Fruit fly (Drosophila melanogaster) whole organism, embryonic: ENCODE data around the gene Scm.
A peak's percentile ranks its signal among the peaks of the same experiment; 100 is the strongest.

ENCODE experiments used
- Adf1 ChIP-seq: fragments of 200-800 bp; sonication (Bioruptor generic); IDR thresholded peaks from 2 replicates; pipeline ENCODE4 v1.3.6; 2022; ENCODE audit warnings: missing biosample characterization, missing genetic modification characterization
- Atf3 ChIP-seq: fragments of 200-800 bp; sonication (Bioruptor generic); optimal IDR thresholded peaks from 3 replicates; lab custom pipeline; 2016; ENCODE audit warnings: missing biosample characterization, missing genetic modification characterization
- Bdp1 ChIP-seq: fragments of 200-800 bp; sonication (Bioruptor generic); optimal IDR thresholded peaks from 3 replicates; lab custom pipeline; 2016; ENCODE audit warnings: missing biosample characterization, missing genetic modification characterization
- CG10209 ChIP-seq: fragments of 200-800 bp; sonication (Bioruptor generic); optimal IDR thresholded peaks from 3 replicates; lab custom pipeline; 2017; ENCODE audit warnings: missing biosample characterization, mild to moderate bottlenecking, missing genetic modification characterization, missing genetic modification reagents
- CG10274 ChIP-seq: fragments of 200-800 bp; sonication (Bioruptor generic); optimal IDR thresholded peaks from 3 replicates; lab custom pipeline; 2017; ENCODE audit warnings: missing biosample characterization, mild to moderate bottlenecking, missing genetic modification characterization
- CG10959 ChIP-seq: fragments of 200-800 bp; sonication (Bioruptor generic); IDR thresholded peaks from 2 replicates; pipeline ENCODE4 v1.3.6; 2022; ENCODE audit warnings: missing biosample characterization, missing genetic modification characterization
- CG11723 ChIP-seq: fragments of 200-800 bp; sonication (Bioruptor generic); optimal IDR thresholded peaks from 2 replicates; lab custom pipeline; 2017; ENCODE audit warnings: missing biosample characterization, mild to moderate bottlenecking, missing genetic modification characterization
- CG13123 ChIP-seq: fragments of 200-800 bp; sonication (Bioruptor generic); optimal IDR thresholded peaks from 2 replicates; lab custom pipeline; 2016; ENCODE audit warnings: missing biosample characterization, missing genetic modification characterization
- CG13287 ChIP-seq: fragments of 200-800 bp; sonication (Bioruptor generic); IDR thresholded peaks from 2 replicates; pipeline ENCODE4 v1.3.6; 2022; ENCODE audit warnings: missing biosample characterization, missing genetic modification characterization; ENCODE audit not compliant: partially characterized antibody
- CG13894 ChIP-seq: fragments of 200-800 bp; sonication (Bioruptor generic); optimal IDR thresholded peaks from 3 replicates; lab custom pipeline; 2018; ENCODE audit warnings: missing biosample characterization, mild to moderate bottlenecking, missing genetic modification characterization, moderate library complexity
- CG14441 ChIP-seq: fragments of 200-800 bp; sonication (Bioruptor generic); IDR thresholded peaks from 2 replicates; pipeline ENCODE4 v1.3.6; 2022; ENCODE audit warnings: missing biosample characterization, missing genetic modification characterization
- CG17186 ChIP-seq: fragments of 200-800 bp; sonication (Bioruptor generic); optimal IDR thresholded peaks from 3 replicates; lab custom pipeline; 2017; ENCODE audit warnings: missing biosample characterization, missing genetic modification reagents, missing genetic modification characterization
- CG17361 ChIP-seq: fragments of 200-800 bp; sonication (Bioruptor generic); IDR thresholded peaks from 3 replicates; pipeline ENCODE4 v1.3.6; 2022; ENCODE audit warnings: missing biosample characterization, missing genetic modification characterization
- CG18011 ChIP-seq: fragments of 200-800 bp; sonication (Bioruptor generic); optimal IDR thresholded peaks from 2 replicates; lab custom pipeline; 2017; ENCODE audit warnings: missing biosample characterization, missing genetic modification characterization, mild to moderate bottlenecking, moderate library complexity, missing genotype
- CG18619 ChIP-seq: fragments of 200-800 bp; sonication (Bioruptor generic); optimal IDR thresholded peaks from 3 replicates; lab custom pipeline; 2017; ENCODE audit warnings: missing biosample characterization, mild to moderate bottlenecking, missing genetic modification characterization
- CG2199 ChIP-seq: fragments of 200-800 bp; sonication (Bioruptor generic); IDR thresholded peaks from 3 replicates; pipeline ENCODE4 v1.3.6; 2022; ENCODE audit warnings: missing biosample characterization, missing genetic modification characterization
- CG2889 ChIP-seq: fragments of 200-800 bp; sonication (Bioruptor generic); IDR thresholded peaks from 3 replicates; pipeline ENCODE4 v1.3.6; 2022; ENCODE audit warnings: missing biosample characterization, missing genetic modification characterization
- CG3163 ChIP-seq: fragments of 200-800 bp; sonication (Bioruptor generic); optimal IDR thresholded peaks from 3 replicates; lab custom pipeline; 2016; ENCODE audit warnings: missing biosample characterization, missing genetic modification characterization
- CG32772 ChIP-seq: fragments of 200-800 bp; sonication (Bioruptor generic); IDR thresholded peaks from 2 replicates; pipeline ENCODE4 v1.3.6; 2022; ENCODE audit warnings: missing biosample characterization, missing genetic modification characterization
- CG4424 ChIP-seq: fragments of 200-800 bp; sonication (Bioruptor generic); optimal IDR thresholded peaks from 3 replicates; lab custom pipeline; 2016; ENCODE audit warnings: missing biosample characterization, missing genetic modification characterization
- Chrac-16 ChIP-seq: fragments of 200-800 bp; sonication (Bioruptor generic); optimal IDR thresholded peaks from 3 replicates; lab custom pipeline; 2016; ENCODE audit warnings: missing biosample characterization, missing genetic modification characterization
- Dip2 ChIP-seq: fragments of 200-800 bp; sonication (Bioruptor generic); IDR thresholded peaks from 2 replicates; pipeline ENCODE4 v1.3.6; 2022; ENCODE audit warnings: missing biosample characterization, missing genetic modification characterization
- H15 ChIP-seq: fragments of 200-800 bp; sonication (Bioruptor generic); IDR thresholded peaks from 3 replicates; pipeline ENCODE4 v1.3.6; 2022; ENCODE audit warnings: missing biosample characterization, missing genetic modification characterization
- Hand ChIP-seq: fragments of 200-800 bp; sonication (Bioruptor generic); optimal IDR thresholded peaks from 2 replicates; lab custom pipeline; 2017; ENCODE audit warnings: mild to moderate bottlenecking, missing biosample characterization, missing genetic modification reagents, missing genetic modification characterization
- Hmr ChIP-seq: fragments of 200-800 bp; sonication (Bioruptor generic); optimal IDR thresholded peaks from 3 replicates; lab custom pipeline; 2017; ENCODE audit warnings: mild to moderate bottlenecking, missing biosample characterization, missing genetic modification reagents, missing genetic modification characterization
- NC2β ChIP-seq: fragments of 200-800 bp; sonication (Bioruptor generic); optimal IDR thresholded peaks from 2 replicates; lab custom pipeline; 2016; ENCODE audit warnings: missing biosample characterization, missing genetic modification characterization
- Pdp1 ChIP-seq, 2 experiments: fragments of 200-800 bp; sonication (Bioruptor generic); optimal IDR thresholded peaks; 3 replicates each; lab custom pipeline; 2016; ENCODE audit warnings: missing biosample characterization in 2 of 2, missing genetic modification characterization in 2 of 2, mild to moderate bottlenecking in 1 of 2, moderate library complexity in 1 of 2
- Side ChIP-seq: fragments of 200-800 bp; sonication (Bioruptor generic); optimal IDR thresholded peaks from 2 replicates; lab custom pipeline; 2016; ENCODE audit warnings: missing biosample characterization, missing genetic modification characterization
- Six4 ChIP-seq: fragments of 200-800 bp; sonication (Bioruptor generic); optimal IDR thresholded peaks from 2 replicates; lab custom pipeline; 2016; ENCODE audit warnings: missing biosample characterization, missing genetic modification characterization
- Sry-δ ChIP-seq: fragments of 200-800 bp; sonication (Bioruptor generic); optimal IDR thresholded peaks from 2 replicates; lab custom pipeline; 2016; ENCODE audit warnings: missing biosample characterization, missing genetic modification characterization
- bab2 ChIP-seq: fragments of 200-800 bp; sonication (Bioruptor generic); optimal IDR thresholded peaks from 2 replicates; lab custom pipeline; 2016; ENCODE audit warnings: missing biosample characterization, missing genetic modification characterization
- bsh ChIP-seq, 2 experiments: fragments of 200-800 bp; sonication (Bioruptor generic); optimal IDR thresholded peaks; 2 replicates each; lab custom pipeline; 2017 to 2018; ENCODE audit warnings: mild to moderate bottlenecking in 2 of 2, missing biosample characterization in 2 of 2, missing genetic modification characterization in 2 of 2, moderate library complexity in 1 of 2
- cato ChIP-seq: fragments of 200-800 bp; sonication (Bioruptor generic); optimal IDR thresholded peaks from 2 replicates; lab custom pipeline; 2016; ENCODE audit warnings: missing biosample characterization, missing genetic modification characterization, borderline replicate concordance
- cg ChIP-seq: fragments of 200-800 bp; sonication (Bioruptor generic); optimal IDR thresholded peaks from 3 replicates; lab custom pipeline; 2019; ENCODE audit warnings: missing biosample characterization, mild to moderate bottlenecking, missing genetic modification characterization, moderate library complexity
- chinmo ChIP-seq: fragments of 200-800 bp; sonication (Bioruptor generic); IDR thresholded peaks from 4 replicates; pipeline ENCODE4 v1.3.6; 2022; ENCODE audit warnings: missing biosample characterization, missing genetic modification characterization; ENCODE audit not compliant: partially characterized antibody
- ci ChIP-seq: fragments of 200-800 bp; sonication (Bioruptor generic); IDR thresholded peaks from 3 replicates; pipeline ENCODE4 v1.3.6; 2022; ENCODE audit warnings: missing biosample characterization, missing genetic modification characterization
- en ChIP-seq: fragments of 200-800 bp; sonication (Bioruptor generic); optimal IDR thresholded peaks from 2 replicates; lab custom pipeline; 2016; ENCODE audit warnings: missing biosample characterization, missing genetic modification characterization
- esg ChIP-seq: fragments of 200-800 bp; sonication (Bioruptor generic); conservative IDR thresholded peaks from 2 replicates; pipeline ENCODE4 v1.3.6; 2022; ENCODE audit warnings: missing biosample characterization, missing genetic modification characterization
- gcm2 ChIP-seq: fragments of 200-800 bp; sonication (Bioruptor generic); optimal IDR thresholded peaks from 2 replicates; lab custom pipeline; 2016; ENCODE audit warnings: missing biosample characterization, missing genetic modification characterization
- gsb-n ChIP-seq: fragments of 200-800 bp; sonication (Bioruptor generic); optimal IDR thresholded peaks from 3 replicates; lab custom pipeline; 2018; ENCODE audit warnings: missing biosample characterization, mild to moderate bottlenecking, missing genetic modification characterization
- h ChIP-seq: fragments of >200 bp; optimal IDR thresholded peaks from 2 replicates; lab custom pipeline; 2017
- lmd ChIP-seq: fragments of 200-800 bp; sonication (Bioruptor generic); IDR thresholded peaks from 2 replicates; pipeline ENCODE4 v1.3.6; 2022; ENCODE audit warnings: missing biosample characterization, missing genetic modification characterization
- pan ChIP-seq, 4 experiments: fragments of >200 bp in 3 of 4; fragments of 200-800 bp in 1 of 4; sonication (Bioruptor generic) in 1 of 4; optimal IDR thresholded peaks in 3 of 4; IDR thresholded peaks in 1 of 4; 2 replicates each; pipeline versions ENCODE4 v1.3.6 to Lab custom; 2017 to 2022; ENCODE audit warnings: missing biosample characterization in 2 of 4, missing genetic modification characterization in 2 of 4, mixed read lengths in 1 of 4
- salm ChIP-seq: fragments of 200-800 bp; sonication (Bioruptor generic); optimal IDR thresholded peaks from 2 replicates; lab custom pipeline; 2018; ENCODE audit warnings: missing biosample characterization, mild to moderate bottlenecking, missing genetic modification characterization
- slp2 ChIP-seq: fragments of 200-800 bp; sonication (Bioruptor generic); optimal IDR thresholded peaks from 2 replicates; lab custom pipeline; 2016; ENCODE audit warnings: missing biosample characterization, missing genetic modification characterization
- sqz ChIP-seq: fragments of 200-800 bp; sonication (Bioruptor generic); optimal IDR thresholded peaks from 3 replicates; lab custom pipeline; 2018; ENCODE audit warnings: missing biosample characterization, mild to moderate bottlenecking, missing genetic modification characterization
- trh ChIP-seq: fragments of 200-800 bp; sonication (Bioruptor generic); optimal IDR thresholded peaks from 2 replicates; lab custom pipeline; 2016; ENCODE audit warnings: missing biosample characterization, missing genetic modification characterization
- ttk ChIP-seq: fragments of 200-800 bp; sonication (Bioruptor generic); IDR thresholded peaks from 2 replicates; pipeline ENCODE4 v2.1.2; 2022; ENCODE audit warnings: missing biosample characterization, missing genetic modification characterization
- unc-4 ChIP-seq: fragments of 200-800 bp; sonication (Bioruptor generic); IDR thresholded peaks from 2 replicates; pipeline ENCODE4 v1.3.6; 2022; ENCODE audit warnings: missing biosample characterization, missing genetic modification characterization; ENCODE audit not compliant: partially characterized antibody
- vvl ChIP-seq: fragments of 200-800 bp; sonication (Bioruptor generic); IDR thresholded peaks from 2 replicates; pipeline ENCODE4 v1.3.6; 2022; ENCODE audit warnings: missing biosample characterization, missing genetic modification characterization
- zen ChIP-seq: fragments of 200-800 bp; sonication (Bioruptor generic); optimal IDR thresholded peaks from 3 replicates; lab custom pipeline; 2018; ENCODE audit warnings: missing biosample characterization, mild to moderate bottlenecking, missing genetic modification characterization, moderate library complexity

Gene Scm

dm6 chr3R:9590952-9591532 is 46.4 kb downstream of the Scm start, which contains the start of the genes bocks and CG8312 (continued):
- TF ChIP-seq CG2199 (GFP tag; lab: Robert Waterston, UW) (no peak), sqz (GFP tag; lab: Kevin White, UChicago) (no peak), Side (GFP tag; lab: Kevin White, UChicago) (peak; percentile 20), trh (no peak), Sry-δ (GFP tag; lab: Kevin White, UChicago) (peak; percentile 99), slp2 (no peak), CG10209 (GFP tag; lab: Kevin White, UChicago) (peak; percentile 16), zen (tag; lab: Kevin White, UChicago) (peak; percentile 26), cg (no peak), CG3163 (peak; percentile 47), salm (tag; lab: Kevin White, UChicago) (no peak), CG2889 (no peak), pan (optimal IDR thresholded peaks at IDR 0.05; lab: Kevin White, UChicago) (no peak), pan (GFP tag; optimal IDR thresholded peaks at IDR 0.05 in 1 of 2, IDR thresholded peaks at IDR 0.05 in 1 of 2) (no peak), lmd (GFP tag; lab: Robert Waterston, UW) (no peak), NC2β (GFP tag; lab: Kevin White, UChicago) (peak; percentile 77), Adf1 (GFP tag; lab: Robert Waterston, UW) (no peak), CG10274 (no peak), bab2 (GFP tag; lab: Kevin White, UChicago) (peak; percentile 47), H15 (GFP tag; lab: Robert Waterston, UW) (no peak), Chrac-16 (peak; percentile 3), CG14441 (GFP tag; lab: Robert Waterston, UW) (no peak), Atf3 (peak; percentile 85), Pdp1 (GFP tag; optimal IDR thresholded peaks at IDR 0.05; lab: Kevin White, UChicago) (peak; percentile 41 to 77), chinmo (no peak), CG18619 (peak; percentile 29), ttk (GFP tag; lab: Robert Waterston, UW) (no peak), CG13123 (GFP tag; lab: Kevin White, UChicago) (peak; percentile 5), Bdp1 (GFP tag; lab: Kevin White, UChicago) (peak; percentile 26), Hmr (GFP tag; lab: Kevin White, UChicago) (peak; percentile 73), CG13287 (GFP tag; lab: Robert Waterston, UW) (no peak), gcm2 (no peak), CG13894 (tag; lab: Kevin White, UChicago) (peak; percentile 70), CG4424 (GFP tag; lab: Kevin White, UChicago) (peak; percentile 50), CG10959 (no peak), CG32772 (no peak), Hand (GFP tag; lab: Kevin White, UChicago) (no peak), CG17186 (peak; percentile 77), CG17361 (no peak), unc-4 (GFP tag; lab: Robert Waterston, UW) (no peak), vvl (GFP tag; lab: Robert Waterston, UW) (no peak), en (GFP tag; lab: Kevin White, UChicago) (no peak), CG11723 (GFP tag; lab: Kevin White, UChicago) (no peak), gsb-n (tag; lab: Kevin White, UChicago) (peak; percentile 66), Dip2 (GFP tag; lab: Robert Waterston, UW) (no peak), bsh (GFP tag; optimal IDR thresholded peaks at IDR 0.05; lab: Kevin White, UChicago) (no peak), ci (GFP tag; lab: Robert Waterston, UW) (no peak), CG18011 (no peak), cato (no peak), h (lab: Kevin White, UChicago) (no peak), Six4 (GFP tag; lab: Kevin White, UChicago) (no peak), esg (GFP tag; lab: Robert Waterston, UW) (no peak)
